Fruit fly (Drosophila melanogaster) whole organism, embryonic: ENCODE data around the gene CG1172.

Experiments used
- Adf1 ChIP-seq: fragments of 200-800 bp; sonication (Bioruptor generic); IDR thresholded peaks from 2 replicates; pipeline ENCODE4 v1.3.6; 2022; ENCODE audit warnings: missing biosample characterization, missing genetic modification characterization
- BtbVII ChIP-seq: fragments of 200-800 bp; sonication (Bioruptor generic); optimal IDR thresholded peaks from 3 replicates; lab custom pipeline; 2017; ENCODE audit warnings: missing biosample characterization, mild to moderate bottlenecking, missing genetic modification characterization
- CG12744 ChIP-seq: fragments of 200-800 bp; sonication (Bioruptor generic); optimal IDR thresholded peaks from 2 replicates; lab custom pipeline; 2016; ENCODE audit warnings: missing biosample characterization, missing genetic modification characterization
- CG13296 ChIP-seq: fragments of 200-800 bp; sonication (Bioruptor generic); optimal IDR thresholded peaks from 3 replicates; lab custom pipeline; 2018; ENCODE audit warnings: missing biosample characterization, mild to moderate bottlenecking, missing genetic modification characterization
- CG15011 ChIP-seq: fragments of 200-800 bp; sonication (Bioruptor generic); optimal IDR thresholded peaks from 3 replicates; lab custom pipeline; 2018; ENCODE audit warnings: missing biosample characterization, mild to moderate bottlenecking, missing genetic modification characterization
- CG15514 ChIP-seq: fragments of 200-800 bp; sonication (Bioruptor generic); optimal IDR thresholded peaks from 3 replicates; lab custom pipeline; 2017; ENCODE audit warnings: missing biosample characterization, missing genetic modification characterization, mild to moderate bottlenecking, moderate library complexity, missing genetic modification reagents
- CG17568 ChIP-seq: fragments of 200-800 bp; sonication (Bioruptor generic); optimal IDR thresholded peaks from 2 replicates; lab custom pipeline; 2018; ENCODE audit warnings: missing biosample characterization, mild to moderate bottlenecking, missing genetic modification characterization, moderate library complexity
- CG17802 ChIP-seq: fragments of 200-800 bp; sonication (Bioruptor generic); optimal IDR thresholded peaks from 2 replicates; lab custom pipeline; 2018; ENCODE audit warnings: missing biosample characterization, mild to moderate bottlenecking, missing genetic modification characterization, moderate library complexity
- CG31365 ChIP-seq: fragments of 200-800 bp; sonication (Bioruptor generic); optimal IDR thresholded peaks from 2 replicates; lab custom pipeline; 2018; ENCODE audit warnings: missing biosample characterization, mild to moderate bottlenecking, missing genetic modification characterization
- CG34376 ChIP-seq: fragments of 200-800 bp; sonication (Bioruptor generic); optimal IDR thresholded peaks from 2 replicates; lab custom pipeline; 2018; ENCODE audit warnings: missing biosample characterization, mild to moderate bottlenecking, missing genetic modification characterization
- CG43689 ChIP-seq: fragments of 200-800 bp; sonication (Bioruptor generic); IDR thresholded peaks from 2 replicates; pipeline ENCODE4 v1.3.6; 2022; ENCODE audit warnings: missing biosample characterization, missing genetic modification characterization
- CG5245 ChIP-seq: fragments of 200-800 bp; sonication (Bioruptor generic); optimal IDR thresholded peaks from 3 replicates; lab custom pipeline; 2016; ENCODE audit warnings: missing biosample characterization, missing genetic modification characterization
- CG6791 ChIP-seq: fragments of 200-800 bp; sonication (Bioruptor generic); IDR thresholded peaks from 3 replicates; pipeline ENCODE4 v1.3.6; 2022; ENCODE audit warnings: missing biosample characterization, missing genetic modification characterization; ENCODE audit not compliant: partially characterized antibody
- CG8359 ChIP-seq: fragments of 200-800 bp; sonication (Bioruptor generic); optimal IDR thresholded peaks from 2 replicates; lab custom pipeline; 2017; ENCODE audit warnings: missing biosample characterization, mild to moderate bottlenecking, missing genetic modification characterization, borderline replicate concordance
- CG9817 ChIP-seq: fragments of 200-800 bp; sonication (Bioruptor generic); optimal IDR thresholded peaks from 2 replicates; lab custom pipeline; 2018; ENCODE audit warnings: missing biosample characterization, mild to moderate bottlenecking, missing genetic modification characterization, moderate library complexity
- CG9932 ChIP-seq: fragments of 200-800 bp; sonication (Bioruptor generic); IDR thresholded peaks from 2 replicates; pipeline ENCODE4 v1.3.6; 2022; ENCODE audit warnings: missing biosample characterization, missing genetic modification characterization
- Camta ChIP-seq: fragments of 200-800 bp; sonication (Bioruptor generic); optimal IDR thresholded peaks from 2 replicates; lab custom pipeline; 2016; ENCODE audit warnings: missing biosample characterization, missing genetic modification characterization
- Dip2 ChIP-seq: fragments of 200-800 bp; sonication (Bioruptor generic); IDR thresholded peaks from 2 replicates; pipeline ENCODE4 v1.3.6; 2022; ENCODE audit warnings: missing biosample characterization, missing genetic modification characterization
- Drgx ChIP-seq: fragments of 200-800 bp; sonication (Bioruptor generic); IDR thresholded peaks from 2 replicates; pipeline ENCODE4 v1.3.6; 2022; ENCODE audit warnings: missing biosample characterization, missing genetic modification characterization
- H15 ChIP-seq: fragments of 200-800 bp; sonication (Bioruptor generic); IDR thresholded peaks from 3 replicates; pipeline ENCODE4 v1.3.6; 2022; ENCODE audit warnings: missing biosample characterization, missing genetic modification characterization
- Med ChIP-seq: fragments of 200-800 bp; sonication (Bioruptor generic); peaks from one replicate; lab custom pipeline; 2016; ENCODE audit warnings: missing biosample characterization, missing genetic modification characterization, mild to moderate bottlenecking, inconsistent platforms, moderate library complexity
- Meics ChIP-seq: fragments of 200-800 bp; sonication (Bioruptor generic); optimal IDR thresholded peaks from 2 replicates; lab custom pipeline; 2017; ENCODE audit warnings: missing biosample characterization, mild to moderate bottlenecking, missing genetic modification characterization
- Optix ChIP-seq: fragments of 200-800 bp; sonication (Bioruptor generic); IDR thresholded peaks from 3 replicates; pipeline ENCODE4 v1.3.6; 2022; ENCODE audit warnings: missing biosample characterization, missing genetic modification characterization
- btn ChIP-seq: fragments of 200-800 bp; sonication (Bioruptor generic); optimal IDR thresholded peaks from 2 replicates; lab custom pipeline; 2016; ENCODE audit warnings: missing biosample characterization, missing genetic modification characterization
- caup ChIP-seq: fragments of 200-800 bp; sonication (Bioruptor generic); optimal IDR thresholded peaks from 3 replicates; lab custom pipeline; 2017; ENCODE audit warnings: missing biosample characterization, mild to moderate bottlenecking, missing genetic modification characterization, moderate library complexity; ENCODE audit not compliant: severe bottlenecking
- chm ChIP-seq: fragments of 200-800 bp; sonication (Bioruptor generic); IDR thresholded peaks from 2 replicates; pipeline ENCODE4 v1.3.6; 2022; ENCODE audit warnings: missing biosample characterization, missing genetic modification characterization
- crp ChIP-seq, 2 experiments: fragments of 200-800 bp; sonication (Bioruptor generic); optimal IDR thresholded peaks; 2 replicates in 1 of 2; 3 replicates in 1 of 2; lab custom pipeline; 2017; ENCODE audit warnings: missing biosample characterization in 2 of 2, missing genetic modification characterization in 2 of 2, mild to moderate bottlenecking in 1 of 2, moderate library complexity in 1 of 2
- cwo ChIP-seq: fragments of 200-800 bp; sonication (Bioruptor generic); optimal IDR thresholded peaks from 3 replicates; lab custom pipeline; 2017; ENCODE audit warnings: missing biosample characterization, missing genetic modification characterization, mild to moderate bottlenecking, moderate library complexity, missing genetic modification reagents
- exex ChIP-seq: fragments of 200-800 bp; sonication (Bioruptor generic); optimal IDR thresholded peaks from 4 replicates; lab custom pipeline; 2018; ENCODE audit warnings: missing biosample characterization, mild to moderate bottlenecking, missing genetic modification characterization, moderate library complexity
- fd3F ChIP-seq: fragments of 200-800 bp; sonication (Bioruptor generic); optimal IDR thresholded peaks from 2 replicates; lab custom pipeline; 2018; ENCODE audit warnings: missing biosample characterization, mild to moderate bottlenecking, missing genetic modification characterization, moderate library complexity
- ken ChIP-seq: fragments of 200-800 bp; sonication (Bioruptor generic); IDR thresholded peaks from 3 replicates; pipeline ENCODE4 v1.3.6; 2022; ENCODE audit warnings: missing biosample characterization, missing genetic modification characterization
- klu ChIP-seq: fragments of 200-800 bp; sonication (Bioruptor generic); IDR thresholded peaks from 2 replicates; pipeline ENCODE4 v1.3.6; 2022; ENCODE audit warnings: missing biosample characterization, missing genetic modification characterization
- row ChIP-seq: fragments of 200-800 bp; sonication (Bioruptor generic); IDR thresholded peaks from 3 replicates; pipeline ENCODE4 v1.3.6; 2022; ENCODE audit warnings: missing biosample characterization, missing genetic modification characterization
- stc ChIP-seq: fragments of 200-800 bp; sonication (Bioruptor generic); IDR thresholded peaks from 2 replicates; pipeline ENCODE4 v1.3.6; 2022; ENCODE audit warnings: missing biosample characterization, missing genetic modification characterization
- sug ChIP-seq: fragments of 200-800 bp; optimal IDR thresholded peaks from 2 replicates; lab custom pipeline; 2019; ENCODE audit warnings: missing biosample characterization, mild to moderate bottlenecking, missing genetic modification characterization, moderate library complexity
- tgo ChIP-seq: fragments of 200-800 bp; sonication (Bioruptor generic); IDR thresholded peaks from 3 replicates; pipeline ENCODE4 v1.3.6; 2022; ENCODE audit warnings: missing biosample characterization, missing genetic modification characterization
- tin ChIP-seq: fragments of 200-800 bp; sonication (Bioruptor generic); optimal IDR thresholded peaks from 3 replicates; lab custom pipeline; 2016; ENCODE audit warnings: missing biosample characterization, missing genetic modification characterization
- usp ChIP-seq: fragments of >200 bp; optimal IDR thresholded peaks from 2 replicates; lab custom pipeline; 2017; ENCODE audit warnings: missing biosample characterization, missing genetic modification characterization

The CG1172 gene

dm6 chr3R:5364539-5365273 is 29.0 kb upstream of the CG1172 start (continued):
- peak; percentile 46 for TF ChIP-seq CG13296 (GFP tag; lab: Kevin White, UChicago)
- no peak for TF ChIP-seq cwo (GFP tag; lab: Kevin White, UChicago)
- TF ChIP-seq CG12744 (GFP tag; lab: Kevin White, UChicago): no peak
- no peak for TF ChIP-seq CG6791
- TF ChIP-seq tgo (GFP tag; lab: Robert Waterston, UW): no peak
- TF ChIP-seq crp (GFP tag; optimal IDR thresholded peaks at IDR 0.05; lab: Kevin White, UChicago): no peak
- no peak for TF ChIP-seq CG5245 (GFP tag; lab: Kevin White, UChicago)
- no peak for TF ChIP-seq Drgx (GFP tag; lab: Robert Waterston, UW)
- TF ChIP-seq CG34376 (GFP tag; lab: Kevin White, UChicago): peak; percentile 63
- 0 out of 2 replicates have a peak, but pooled peaks have one; percentile 16 for TF ChIP-seq CG9932 (GFP tag; lab: Robert Waterston, UW)
- TF ChIP-seq tin (GFP tag; lab: Kevin White, UChicago): no peak
- peak; percentile 25 for TF ChIP-seq BtbVII (GFP tag; lab: Kevin White, UChicago)
- TF ChIP-seq CG9817 (tag; lab: Kevin White, UChicago): no peak
- TF ChIP-seq CG43689 (GFP tag; lab: Robert Waterston, UW): no peak
- peak; percentile 20 for TF ChIP-seq Med (GFP tag; lab: Kevin White, UChicago)
- no peak for TF ChIP-seq Optix
- TF ChIP-seq CG17568 (GFP tag; lab: Kevin White, UChicago): peak; percentile 13
- no peak for TF ChIP-seq ken (GFP tag; lab: Robert Waterston, UW)
- TF ChIP-seq CG8359: no peak
- TF ChIP-seq fd3F (GFP tag; lab: Kevin White, UChicago): peak; percentile 40
- 0 out of 2 replicates have a peak, but pooled peaks have one; percentile 16 for TF ChIP-seq chm (GFP tag; lab: Robert Waterston, UW)
- no peak for TF ChIP-seq CG17802 (tag; lab: Kevin White, UChicago)
- no peak for TF ChIP-seq klu (GFP tag; lab: Robert Waterston, UW)
- TF ChIP-seq CG31365 (tag; lab: Kevin White, UChicago): no peak
- TF ChIP-seq Meics: peak; percentile 13
- TF ChIP-seq btn (GFP tag; lab: Kevin White, UChicago): no peak
- TF ChIP-seq usp (GFP tag; lab: Kevin White, UChicago): no peak
- TF ChIP-seq Dip2 (GFP tag; lab: Robert Waterston, UW): no peak
- peak; percentile 39 for TF ChIP-seq sug
- TF ChIP-seq caup (GFP tag; lab: Kevin White, UChicago): peak; percentile 36
- TF ChIP-seq exex (tag; lab: Kevin White, UChicago): peak; percentile 71
- TF ChIP-seq Camta (GFP tag; lab: Kevin White, UChicago): no peak
- TF ChIP-seq H15 (GFP tag; lab: Robert Waterston, UW): 0 out of 3 replicates have a peak, but pooled peaks have one; percentile 16
- peak; percentile 20 for TF ChIP-seq CG15514 (GFP tag; lab: Kevin White, UChicago)
- TF ChIP-seq Adf1 (GFP tag; lab: Robert Waterston, UW): no peak
- TF ChIP-seq row: no peak
- no peak for TF ChIP-seq stc (GFP tag; lab: Robert Waterston, UW)
- TF ChIP-seq CG15011 (GFP tag; lab: Kevin White, UChicago): no peak
